Worm (Caenorhabditis elegans) whole organism, L3 larva: Measurements from ENCODE around the gene srx-28.

ENCODE experiments used
- ama-1 ChIP-seq: fragments of 150-350 bp; optimal IDR thresholded peaks from 2 replicates; lab custom pipeline; 2018
- ceh-16 ChIP-seq: sonication (generic microtip); optimal IDR thresholded peaks from 2 replicates; lab custom pipeline; 2017; ENCODE audit warnings: missing biosample characterization, missing genetic modification characterization
- ceh-82 ChIP-seq: fragments of 150-350 bp; optimal IDR thresholded peaks from 2 replicates; lab custom pipeline; 2014; ENCODE audit warnings: missing biosample characterization, missing genetic modification characterization
- ceh-9 ChIP-seq: sonication (generic microtip); optimal IDR thresholded peaks from 2 replicates; lab custom pipeline; 2018; ENCODE audit warnings: missing biosample characterization, missing genetic modification characterization
- daf-12 ChIP-seq: fragments of 150-350 bp; optimal IDR thresholded peaks from 2 replicates; lab custom pipeline; 2014; ENCODE audit warnings: missing biosample characterization, missing genetic modification reagents, missing genetic modification characterization
- egl-27 ChIP-seq: sonication (generic microtip); optimal IDR thresholded peaks from 4 replicates; lab custom pipeline; 2017; ENCODE audit warnings: missing biosample characterization, missing genetic modification reagents, missing genetic modification characterization
- egl-5 ChIP-seq: fragments of 150-350 bp; optimal IDR thresholded peaks from 2 replicates; lab custom pipeline; 2017; ENCODE audit warnings: missing biosample characterization, missing genetic modification reagents, missing genetic modification characterization, inconsistent platforms
- elt-2 ChIP-seq: sonication (generic microtip); optimal IDR thresholded peaks from 2 replicates; lab custom pipeline; 2016; ENCODE audit warnings: missing genetic modification reagents, mild to moderate bottlenecking, missing genetic modification characterization, missing compliant biosample characterization
- elt-3 ChIP-seq, 3 experiments: fragments of 150-350 bp in 1 of 3; sonication (generic microtip) in 2 of 3; optimal IDR thresholded peaks; 2 replicates in 2 of 3; 4 replicates in 1 of 3; lab custom pipeline; 2014 to 2017; ENCODE audit warnings: missing biosample characterization in 3 of 3, missing genetic modification characterization in 3 of 3
- fkh-10 ChIP-seq: sonication (generic microtip); optimal IDR thresholded peaks from 2 replicates; lab custom pipeline; 2017; ENCODE audit warnings: missing biosample characterization, missing genetic modification reagents, missing genetic modification characterization
- fkh-2 ChIP-seq: fragments of 150-350 bp; optimal IDR thresholded peaks from 2 replicates; lab custom pipeline; 2014; ENCODE audit warnings: missing biosample characterization, missing genetic modification reagents, missing genetic modification characterization
- fos-1 ChIP-seq: fragments of 150-350 bp; optimal IDR thresholded peaks from 2 replicates; lab custom pipeline; 2014; ENCODE audit warnings: missing biosample characterization, missing genetic modification characterization
- jun-1 ChIP-seq: fragments of 150-350 bp; optimal IDR thresholded peaks from 2 replicates; lab custom pipeline; 2014; ENCODE audit warnings: missing biosample characterization, missing genetic modification reagents, missing genetic modification characterization
- lin-15B ChIP-seq: fragments of 150-350 bp; optimal IDR thresholded peaks from 2 replicates; lab custom pipeline; 2014; ENCODE audit warnings: missing biosample characterization, missing genetic modification characterization
- lin-39 ChIP-seq: fragments of 150-350 bp; optimal IDR thresholded peaks from 2 replicates; lab custom pipeline; 2018; ENCODE audit warnings: missing biosample characterization, missing genetic modification reagents, missing genetic modification characterization
- lsy-12 ChIP-seq: sonication (generic microtip); optimal IDR thresholded peaks from 2 replicates; lab custom pipeline; 2016; ENCODE audit warnings: mild to moderate bottlenecking, missing genetic modification characterization, missing compliant biosample characterization
- mdl-1 ChIP-seq: fragments of 150-350 bp; optimal IDR thresholded peaks from 2 replicates; lab custom pipeline; 2014; ENCODE audit warnings: missing biosample characterization, missing genetic modification characterization
- mml-1 ChIP-seq: fragments of 150-350 bp; sonication (generic microtip); optimal IDR thresholded peaks from 3 replicates; lab custom pipeline; 2014; ENCODE audit warnings: missing biosample characterization, missing genetic modification characterization
- nhr-11 ChIP-seq: fragments of 150-350 bp; optimal IDR thresholded peaks from 2 replicates; lab custom pipeline; 2014; ENCODE audit warnings: missing biosample characterization, missing genetic modification characterization
- nhr-12 ChIP-seq: fragments of 150-350 bp; optimal IDR thresholded peaks from 2 replicates; lab custom pipeline; 2014; ENCODE audit warnings: missing biosample characterization, missing genetic modification characterization
- nhr-23 ChIP-seq: fragments of 150-350 bp; optimal IDR thresholded peaks from 2 replicates; lab custom pipeline; 2014; ENCODE audit warnings: missing biosample characterization, missing genetic modification reagents, missing genetic modification characterization
- nhr-237 ChIP-seq: fragments of 150-350 bp; optimal IDR thresholded peaks from 2 replicates; lab custom pipeline; 2014; ENCODE audit warnings: missing biosample characterization, missing genetic modification characterization
- nhr-25 ChIP-seq: sonication (generic microtip); optimal IDR thresholded peaks from 2 replicates; lab custom pipeline; 2017; ENCODE audit warnings: missing biosample characterization, missing genetic modification characterization
- nhr-28 ChIP-seq: fragments of 150-350 bp; optimal IDR thresholded peaks from 2 replicates; lab custom pipeline; 2014; ENCODE audit warnings: missing biosample characterization, missing genetic modification characterization
- nhr-43 ChIP-seq: sonication (generic microtip); optimal IDR thresholded peaks from 2 replicates; lab custom pipeline; 2016; ENCODE audit warnings: mild to moderate bottlenecking, missing genetic modification characterization, missing compliant biosample characterization; ENCODE audit not compliant: poor library complexity, severe bottlenecking
- sea-2 ChIP-seq: fragments of 150-350 bp; sonication (generic microtip); optimal IDR thresholded peaks from 4 replicates; lab custom pipeline; 2014; ENCODE audit warnings: missing biosample characterization, missing genetic modification reagents, missing genetic modification characterization
- skn-1 ChIP-seq: fragments of 150-350 bp; optimal IDR thresholded peaks from 2 replicates; lab custom pipeline; 2014; ENCODE audit warnings: missing biosample characterization, missing genetic modification characterization
- snpc-4 ChIP-seq: fragments of 150-350 bp; optimal IDR thresholded peaks from 2 replicates; lab custom pipeline; 2014; ENCODE audit warnings: missing biosample characterization, missing genetic modification characterization
- tbx-2 ChIP-seq: sonication (generic microtip); optimal IDR thresholded peaks from 2 replicates; lab custom pipeline; 2016; ENCODE audit warnings: mild to moderate bottlenecking, missing genetic modification characterization, missing compliant biosample characterization
- unc-39 ChIP-seq: sonication (generic microtip); optimal IDR thresholded peaks from 4 replicates; lab custom pipeline; 2017; ENCODE audit warnings: missing biosample characterization, missing genetic modification characterization
- zag-1 ChIP-seq: fragments of 150-350 bp; optimal IDR thresholded peaks from 2 replicates; lab custom pipeline; 2014; ENCODE audit warnings: missing biosample characterization, missing genetic modification characterization
- ztf-11 ChIP-seq: fragments of 150-350 bp; optimal IDR thresholded peaks from 2 replicates; lab custom pipeline; 2014; ENCODE audit warnings: missing biosample characterization, missing genetic modification characterization
- ztf-4 ChIP-seq: fragments of 150-350 bp; optimal IDR thresholded peaks from 2 replicates; lab custom pipeline; 2014; ENCODE audit warnings: missing biosample characterization, missing genetic modification characterization

Gene srx-28

ce11 chrV:2722555-2722954, 34.5 kb downstream of the srx-28 start, which contains the start of gene srg-60:
Gene srg-60 (minus strand): TSS chrV:2722655.
- TF ChIP-seq elt-2 (no peak), zag-1 (tag; lab: Kevin White, UChicago) (no peak), egl-5 (no peak), nhr-28 (no peak), unc-39 (tag; lab: Kevin White, UChicago) (no peak), lin-15B (tag; lab: Kevin White, UChicago) (no peak), nhr-237 (tag; lab: Kevin White, UChicago) (no peak), snpc-4 (tag; lab: Kevin White, UChicago) (no peak), skn-1 (tag; lab: Kevin White, UChicago) (no peak), ama-1 (lab: Kevin White, UChicago) (no peak), daf-12 (tag; lab: Kevin White, UChicago) (no peak), fkh-2 (tag; lab: Kevin White, UChicago) (no peak), ztf-4 (tag; lab: Kevin White, UChicago) (no peak), lsy-12 (tag; lab: Kevin White, UChicago) (no peak), nhr-43 (tag; lab: Kevin White, UChicago) (no peak)

ce11 chrV:2720763-2721162, 36.3 kb downstream of the srx-28 start, which contains the start of gene srt-27:
Gene srt-27 (minus strand): TSS chrV:2720863.
- TF ChIP-seq nhr-12 (tag; lab: Kevin White, UChicago) (no peak), nhr-237 (tag; lab: Kevin White, UChicago) (no peak), egl-27 (tag; lab: Kevin White, UChicago) (no peak)
- TF ChIP-seq, all 47 proteins: peak for 0

ce11 chrV:2718688-2719185, 38.3 kb downstream of the srx-28 start, which contains the start of gene srt-29:
Gene srt-29 (minus strand): TSS chrV:2719135.
- TF ChIP-seq nhr-11 (no peak), nhr-23 (tag; lab: Kevin White, UChicago) (no peak), zag-1 (tag; lab: Kevin White, UChicago) (no peak), ceh-16 (tag; lab: Kevin White, UChicago) (no peak), fkh-10 (GFP tag; lab: Kevin White, UChicago) (no peak), snpc-4 (tag; lab: Kevin White, UChicago) (no peak), ztf-11 (no peak), daf-12 (tag; lab: Kevin White, UChicago) (no peak), ceh-9 (no peak), lin-39 (tag; lab: Kevin White, UChicago) (no peak), fos-1 (tag; lab: Kevin White, UChicago) (no peak), elt-3 (tag; optimal IDR thresholded peaks at IDR 0.05; lab: Kevin White, UChicago) (no peak), ceh-82 (no peak)
- TF ChIP-seq, all 47 proteins: peak for 0

ce11 chrV:2716933-2717332, 40.1 kb downstream of the srx-28 start:
- no peak for TF ChIP-seq fos-1 (tag; lab: Kevin White, UChicago)
- TF ChIP-seq mdl-1 (tag; lab: Kevin White, UChicago) = no peak
- no peak for TF ChIP-seq ztf-11
- no peak for TF ChIP-seq fkh-10 (GFP tag; lab: Kevin White, UChicago)
- no peak for TF ChIP-seq ztf-4 (tag; lab: Kevin White, UChicago)

ce11 chrV:2713532-2713931, 43.5 kb downstream of the srx-28 start, which contains the start of gene srt-28:
Gene srt-28 (minus strand): TSS chrV:2713632.
- TF ChIP-seq nhr-237 (tag; lab: Kevin White, UChicago) (no peak), tbx-2 (no peak), sea-2 (GFP tag; lab: Kevin White, UChicago) (no peak), mml-1 (tag; lab: Kevin White, UChicago) (no peak), mdl-1 (tag; lab: Kevin White, UChicago) (no peak), egl-5 (no peak), snpc-4 (tag; lab: Kevin White, UChicago) (no peak), nhr-25 (tag; lab: Kevin White, UChicago) (no peak), fkh-2 (tag; lab: Kevin White, UChicago) (no peak), nhr-28 (no peak), skn-1 (tag; lab: Kevin White, UChicago) (no peak), jun-1 (tag; lab: Kevin White, UChicago) (no peak), lin-39 (tag; lab: Kevin White, UChicago) (no peak), lsy-12 (tag; lab: Kevin White, UChicago) (no peak), nhr-12 (tag; lab: Kevin White, UChicago) (no peak), elt-2 (no peak)
